Worm (Caenorhabditis elegans) whole organism, late embryonic: ENCODE results near the gene swsn-4.

Experiments
- C38D4.7 ChIP-seq: fragments of 200-800 bp; sonication (Bioruptor generic); optimal IDR thresholded peaks from 2 replicates; lab custom pipeline; 2018; ENCODE audit warnings: mild to moderate bottlenecking, missing genetic modification characterization, moderate library complexity, missing compliant biosample characterization
- Y22D7AL.16 ChIP-seq: sonication (generic microtip); optimal IDR thresholded peaks from 2 replicates; lab custom pipeline; 2016; ENCODE audit warnings: missing genetic modification characterization, missing compliant biosample characterization
- ama-1 ChIP-seq: fragments of 150-350 bp; optimal IDR thresholded peaks from 2 replicates; lab custom pipeline; 2014
- ceh-18 ChIP-seq: sonication (generic microtip); optimal IDR thresholded peaks from 2 replicates; lab custom pipeline; 2016; ENCODE audit warnings: missing genetic modification characterization, missing compliant biosample characterization
- che-1 ChIP-seq: sonication (generic microtip); optimal IDR thresholded peaks from 2 replicates; lab custom pipeline; 2016; ENCODE audit warnings: mild to moderate bottlenecking, missing genetic modification characterization, missing compliant biosample characterization
- eyg-1 ChIP-seq: sonication (generic microtip); optimal IDR thresholded peaks from 2 replicates; lab custom pipeline; 2016; ENCODE audit warnings: missing genotype, missing genetic modification characterization, missing compliant biosample characterization
- fkh-10 ChIP-seq: fragments of 150-350 bp; optimal IDR thresholded peaks from 2 replicates; lab custom pipeline; 2014; ENCODE audit warnings: missing biosample characterization, missing genetic modification reagents, missing genetic modification characterization
- hlh-30 ChIP-seq: sonication (generic microtip); optimal IDR thresholded peaks from 2 replicates; lab custom pipeline; 2017; ENCODE audit warnings: antibody characterized with exemption, missing genetic modification characterization, missing compliant biosample characterization; ENCODE audit not compliant: insufficient read depth
- nfya-1 ChIP-seq: sonication (generic microtip); optimal IDR thresholded peaks from 2 replicates; lab custom pipeline; 2017; ENCODE audit warnings: missing genetic modification characterization, mild to moderate bottlenecking, missing compliant biosample characterization, antibody characterized with exemption, moderate library complexity
- pqm-1 ChIP-seq: sonication (generic microtip); optimal IDR thresholded peaks from 2 replicates; lab custom pipeline; 2016; ENCODE audit warnings: missing genetic modification characterization, missing compliant biosample characterization
- sox-2 ChIP-seq: fragments of 200-800 bp; sonication (Bioruptor generic); IDR thresholded peaks from 2 replicates; pipeline ENCODE4 v1.3.6; 2022; ENCODE audit warnings: missing genetic modification reagents, missing genetic modification characterization, missing compliant biosample characterization
- sox-4 ChIP-seq: sonication (generic microtip); optimal IDR thresholded peaks from 2 replicates; lab custom pipeline; 2017; ENCODE audit warnings: mild to moderate bottlenecking, missing genetic modification characterization, inconsistent platforms, missing compliant biosample characterization
- tbx-2 ChIP-seq: sonication (generic microtip); optimal IDR thresholded peaks from 2 replicates; lab custom pipeline; 2016; ENCODE audit warnings: missing genetic modification characterization, missing compliant biosample characterization
- unc-42 ChIP-seq: sonication (generic microtip); optimal IDR thresholded peaks from 2 replicates; lab custom pipeline; 2016; ENCODE audit warnings: missing genotype, missing genetic modification characterization, missing compliant biosample characterization

ce11 chrIV:11109771-11110170 is 16.1 kb upstream of the swsn-4 start, which contains the start of gene pigk-1:
- TF ChIP-seq ama-1 (lab: Kevin White, UChicago) (no peak), fkh-10 (no peak), pqm-1 (tag; lab: Kevin White, UChicago) (no peak), sox-2 (GFP tag; lab: Robert Waterston, UW) (no peak), che-1 (tag; lab: Kevin White, UChicago) (no peak), unc-42 (no peak), eyg-1 (tag; lab: Kevin White, UChicago) (no peak), Y22D7AL.16 (tag; lab: Kevin White, UChicago) (no peak), C38D4.7 (GFP tag; lab: Kevin White, UChicago) (no peak), nfya-1 (tag; lab: Kevin White, UChicago) (no peak), tbx-2 (tag; lab: Kevin White, UChicago) (no peak), hlh-30 (tag; lab: Kevin White, UChicago) (no peak), sox-4 (tag; lab: Kevin White, UChicago) (no peak), ceh-18 (tag; lab: Kevin White, UChicago) (no peak)
